Worm (Caenorhabditis elegans): ENCODE results near the gene mdf-2.

DNA sequence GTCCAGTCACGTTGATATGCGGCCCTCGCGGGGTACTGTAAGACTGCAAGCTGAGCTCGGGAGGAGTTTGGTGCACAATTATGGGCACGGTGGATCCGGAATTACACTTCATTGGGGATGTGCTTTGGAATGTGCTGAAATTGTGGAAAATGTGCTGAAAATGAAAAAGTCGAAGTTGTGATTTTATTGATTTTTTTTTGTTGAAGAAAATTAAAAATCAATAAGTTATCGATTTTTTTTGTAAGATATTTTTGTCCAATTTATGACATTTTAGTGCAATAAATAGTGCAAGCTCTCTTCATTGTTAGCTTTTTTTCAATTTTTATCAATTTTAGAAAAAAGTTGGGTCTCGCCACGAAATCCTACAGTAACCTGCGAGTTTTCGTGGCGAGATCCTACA, 24.1 kb downstream of the mdf-2 start:
- TF ChIP-seq unc-55 (GFP tag; optimal IDR thresholded peaks at IDR 0.05) = no peak
- TF ChIP-seq aly-2 (tag; optimal IDR thresholded peaks at IDR 0.05) = no peak
- TF ChIP-seq unc-62 (GFP tag; optimal IDR thresholded peaks at IDR 0.05) = no peak
- no peak for TF ChIP-seq fos-1 (tag; optimal IDR thresholded peaks at IDR 0.05)
- no peak for TF ChIP-seq ZK546.5 (tag; optimal IDR thresholded peaks at IDR 0.05)
- no peak for TF ChIP-seq skn-1 (tag; optimal IDR thresholded peaks at IDR 0.05)
- TF ChIP-seq blmp-1 (tag; optimal IDR thresholded peaks at IDR 0.05; ENCODE audit: insufficient read depth) = no peak
- TF ChIP-seq lin-39 (tag; optimal IDR thresholded peaks at IDR 0.05) = no peak
- TF ChIP-seq ama-1 (optimal IDR thresholded peaks at IDR 0.05) = no peak
- TF ChIP-seq nhr-21 (tag; optimal IDR thresholded peaks at IDR 0.05) = no peak

Measured in whole organism, L2 larva.